Worm (Caenorhabditis elegans) whole organism, mixed stage, embryonic: Measurements from ENCODE around the gene Y116F11A.6.

Experiments
- M03D4.4 ChIP-seq: sonication (generic microtip); optimal IDR thresholded peaks from 2 replicates; lab custom pipeline; 2017; ENCODE audit warnings: mild to moderate bottlenecking, missing genetic modification characterization, missing compliant biosample characterization
- bed-3 ChIP-seq: fragments of 200-800 bp; sonication (Bioruptor generic); optimal IDR thresholded peaks from 3 replicates; lab custom pipeline; 2018; ENCODE audit warnings: mild to moderate bottlenecking, missing genetic modification characterization, moderate library complexity, missing compliant biosample characterization
- blmp-1 ChIP-seq: fragments of 150-350 bp; optimal IDR thresholded peaks from 2 replicates; lab custom pipeline; 2014; ENCODE audit warnings: missing biosample characterization, missing genetic modification characterization
- ceh-43 ChIP-seq: fragments of 200-800 bp; sonication (Bioruptor generic); optimal IDR thresholded peaks from 2 replicates; lab custom pipeline; 2018; ENCODE audit warnings: mild to moderate bottlenecking, missing genetic modification characterization, moderate library complexity, missing compliant biosample characterization
- ceh-83 ChIP-seq: fragments of 200-800 bp; sonication (Bioruptor generic); optimal IDR thresholded peaks from 2 replicates; lab custom pipeline; 2018; ENCODE audit warnings: mild to moderate bottlenecking, missing genetic modification characterization, missing compliant biosample characterization
- ces-1 ChIP-seq: fragments of 150-350 bp; optimal IDR thresholded peaks from 2 replicates; lab custom pipeline; 2014; ENCODE audit warnings: missing biosample characterization, missing genetic modification reagents, missing genetic modification characterization
- cnd-1 ChIP-seq: fragments of 200-800 bp; sonication (Bioruptor generic); optimal IDR thresholded peaks from 2 replicates; lab custom pipeline; 2018; ENCODE audit warnings: mild to moderate bottlenecking, missing genetic modification characterization, missing compliant biosample characterization
- drap-1 ChIP-seq: fragments of 200-800 bp; sonication (Bioruptor generic); optimal IDR thresholded peaks from 3 replicates; lab custom pipeline; 2018; ENCODE audit warnings: mild to moderate bottlenecking, missing genetic modification characterization, missing compliant biosample characterization
- elt-1 ChIP-seq: sonication (generic microtip); optimal IDR thresholded peaks from 2 replicates; lab custom pipeline; 2017; ENCODE audit warnings: missing genetic modification characterization, mild to moderate bottlenecking, missing compliant biosample characterization, antibody characterized with exemption, moderate library complexity, borderline replicate concordance; ENCODE audit not compliant: insufficient read depth
- elt-3 ChIP-seq: fragments of 150-350 bp; optimal IDR thresholded peaks from 2 replicates; lab custom pipeline; 2014; ENCODE audit warnings: missing biosample characterization, missing genetic modification characterization
- flh-1 ChIP-seq: fragments of 200-800 bp; sonication (Bioruptor generic); optimal IDR thresholded peaks from 2 replicates; lab custom pipeline; 2018; ENCODE audit warnings: mild to moderate bottlenecking, missing genetic modification characterization, moderate library complexity, missing compliant biosample characterization
- ham-2 ChIP-seq: fragments of 200-800 bp; sonication (Bioruptor generic); optimal IDR thresholded peaks from 2 replicates; lab custom pipeline; 2018; ENCODE audit warnings: mild to moderate bottlenecking, missing genetic modification characterization, missing compliant biosample characterization
- hlh-1 ChIP-seq: fragments of 150-350 bp; optimal IDR thresholded peaks from 2 replicates; lab custom pipeline; 2014; ENCODE audit warnings: missing biosample characterization, missing genetic modification reagents, missing genetic modification characterization
- lin-32 ChIP-seq: fragments of 200-800 bp; sonication (Bioruptor generic); optimal IDR thresholded peaks from 2 replicates; lab custom pipeline; 2018; ENCODE audit warnings: mild to moderate bottlenecking, missing genetic modification characterization, missing compliant biosample characterization
- lsy-2 ChIP-seq: fragments of 150-350 bp; optimal IDR thresholded peaks from 2 replicates; lab custom pipeline; 2014; ENCODE audit warnings: missing biosample characterization, missing genetic modification characterization
- mab-5 ChIP-seq: fragments of 150-350 bp; optimal IDR thresholded peaks from 2 replicates; lab custom pipeline; 2014; ENCODE audit warnings: missing biosample characterization, missing genetic modification characterization
- mep-1 ChIP-seq: fragments of 150-350 bp; optimal IDR thresholded peaks from 2 replicates; lab custom pipeline; 2017; ENCODE audit warnings: missing biosample characterization, missing genetic modification reagents, missing genetic modification characterization, inconsistent platforms
- mls-2 ChIP-seq: sonication (generic microtip); optimal IDR thresholded peaks from 2 replicates; lab custom pipeline; 2016; ENCODE audit warnings: mild to moderate bottlenecking, missing genetic modification characterization, moderate library complexity, missing compliant biosample characterization
- nhr-12 ChIP-seq: fragments of 150-350 bp; optimal IDR thresholded peaks from 2 replicates; lab custom pipeline; 2014; ENCODE audit warnings: missing biosample characterization, missing genetic modification characterization
- nhr-2 ChIP-seq: fragments of 150-350 bp; optimal IDR thresholded peaks from 2 replicates; lab custom pipeline; 2014; ENCODE audit warnings: missing biosample characterization, missing genetic modification characterization
- nhr-28 ChIP-seq: fragments of 150-350 bp; optimal IDR thresholded peaks from 2 replicates; lab custom pipeline; 2014; ENCODE audit warnings: missing biosample characterization, missing genetic modification characterization
- pha-4 ChIP-seq: fragments of 150-350 bp; optimal IDR thresholded peaks from 2 replicates; lab custom pipeline; 2018; ENCODE audit warnings: missing biosample characterization, missing genetic modification reagents, missing genetic modification characterization
- sem-2 ChIP-seq: fragments of 200-800 bp; sonication (Bioruptor generic); optimal IDR thresholded peaks from 2 replicates; lab custom pipeline; 2018; ENCODE audit warnings: mild to moderate bottlenecking, missing genetic modification characterization, missing compliant biosample characterization
- snpc-4 ChIP-seq: fragments of 150-350 bp; optimal IDR thresholded peaks from 2 replicates; lab custom pipeline; 2014; ENCODE audit warnings: missing biosample characterization, missing genetic modification characterization
- sptf-1 ChIP-seq: sonication (generic microtip); optimal IDR thresholded peaks from 2 replicates; lab custom pipeline; 2017; ENCODE audit warnings: mild to moderate bottlenecking, missing genetic modification characterization, moderate library complexity, missing compliant biosample characterization
- tbx-8 ChIP-seq: fragments of 200-800 bp; sonication (Bioruptor generic); optimal IDR thresholded peaks from 2 replicates; lab custom pipeline; 2018; ENCODE audit warnings: mild to moderate bottlenecking, missing genetic modification characterization, moderate library complexity, missing compliant biosample characterization
- unc-120 ChIP-seq: sonication (generic microtip); optimal IDR thresholded peaks from 2 replicates; lab custom pipeline; 2017; ENCODE audit warnings: missing genetic modification characterization, missing compliant biosample characterization; ENCODE audit not compliant: poor library complexity, severe bottlenecking
- unc-39 ChIP-seq: fragments of 150-350 bp; optimal IDR thresholded peaks from 2 replicates; lab custom pipeline; 2014; ENCODE audit warnings: missing biosample characterization, missing genetic modification characterization
- zip-8 ChIP-seq: fragments of 150-350 bp; optimal IDR thresholded peaks from 2 replicates; lab custom pipeline; 2014; ENCODE audit warnings: missing biosample characterization, missing genetic modification characterization
- ztf-11 ChIP-seq: fragments of 150-350 bp; optimal IDR thresholded peaks from 2 replicates; lab custom pipeline; 2014; ENCODE audit warnings: missing biosample characterization, missing genetic modification characterization

The Y116F11A.6 gene

ce11 chrV:19741034-19741433 is 21.7 kb downstream of the Y116F11A.6 start, which contains the start of gene W04E12.2:
Gene W04E12.2, minus strand, starts transcription at chrV:19741134.
- TF ChIP-seq cnd-1 (tag; lab: Kevin White, UChicago), result no peak
- TF ChIP-seq mep-1, result no peak
- TF ChIP-seq M03D4.4 (tag; lab: Kevin White, UChicago), result no peak
- no peak for TF ChIP-seq ces-1 (GFP tag; lab: Kevin White, UChicago)
- no peak for TF ChIP-seq nhr-28 (tag; lab: Kevin White, UChicago)
- TF ChIP-seq hlh-1 (tag; lab: Kevin White, UChicago), result no peak
- TF ChIP-seq nhr-2, result no peak
- TF ChIP-seq mab-5 (tag; lab: Kevin White, UChicago), result no peak
- no peak for TF ChIP-seq lin-32 (GFP tag; lab: Kevin White, UChicago)
- no peak for TF ChIP-seq elt-3 (tag; lab: Kevin White, UChicago)
- TF ChIP-seq drap-1, result no peak
- no peak for TF ChIP-seq zip-8 (tag; lab: Kevin White, UChicago)
- TF ChIP-seq ztf-11, result no peak
- TF ChIP-seq pha-4 (tag; lab: Kevin White, UChicago), result no peak

ce11 chrV:19741651-19742050 is 22.3 kb downstream of the Y116F11A.6 start, which contains the start of gene W04E12.3:
Gene W04E12.3, plus strand, starts transcription at chrV:19741951.
- no peak for TF ChIP-seq M03D4.4 (tag; lab: Kevin White, UChicago)
- TF ChIP-seq nhr-28 (tag; lab: Kevin White, UChicago), result no peak
- no peak for TF ChIP-seq zip-8 (tag; lab: Kevin White, UChicago)
- TF ChIP-seq bed-3, result no peak
- no peak for TF ChIP-seq blmp-1 (tag; lab: Kevin White, UChicago)

- no peak for TF ChIP-seq nhr-2
- TF ChIP-seq elt-3 (tag; lab: Kevin White, UChicago), result no peak
- no peak for TF ChIP-seq sem-2 (GFP tag; lab: Kevin White, UChicago)
- no peak for TF ChIP-seq lsy-2
- no peak for TF ChIP-seq zip-8 (tag; lab: Kevin White, UChicago)
- TF ChIP-seq unc-120 (tag; lab: Kevin White, UChicago), result no peak
- TF ChIP-seq sptf-1 (tag; lab: Kevin White, UChicago), result no peak
- TF ChIP-seq blmp-1 (tag; lab: Kevin White, UChicago), result no peak
- no peak for TF ChIP-seq lin-32 (GFP tag; lab: Kevin White, UChicago)
- TF ChIP-seq pha-4 (tag; lab: Kevin White, UChicago), result no peak
- no peak for TF ChIP-seq ces-1 (GFP tag; lab: Kevin White, UChicago)
- no peak for TF ChIP-seq unc-39
- TF ChIP-seq ztf-11, result no peak
- no peak for TF ChIP-seq M03D4.4 (tag; lab: Kevin White, UChicago)
- no peak for TF ChIP-seq hlh-1 (tag; lab: Kevin White, UChicago)
- TF ChIP-seq drap-1, result no peak
- no peak for TF ChIP-seq tbx-8 (GFP tag; lab: Kevin White, UChicago)
- no peak for TF ChIP-seq bed-3
- TF ChIP-seq flh-1 (GFP tag; lab: Kevin White, UChicago), result no peak
- TF ChIP-seq mep-1, result no peak
- TF ChIP-seq, all 35 proteins: peak for 0
These were observed 24.0 kb downstream of the Y116F11A.6 start, which contains the start of gene W04E12.4 for ce11 chrV:19743305-19743704. Gene W04E12.4, plus strand, starts transcription at chrV:19743605.

- TF ChIP-seq ceh-83 (GFP tag; lab: Kevin White, UChicago) (no peak), snpc-4 (no peak), elt-3 (tag; lab: Kevin White, UChicago) (no peak), ceh-43 (no peak), ces-1 (GFP tag; lab: Kevin White, UChicago) (no peak), unc-39 (no peak), mab-5 (tag; lab: Kevin White, UChicago) (no peak), nhr-12 (tag; lab: Kevin White, UChicago) (no peak), drap-1 (no peak), lin-32 (GFP tag; lab: Kevin White, UChicago) (no peak), tbx-8 (GFP tag; lab: Kevin White, UChicago) (no peak), ham-2 (GFP tag; lab: Kevin White, UChicago) (no peak), elt-1 (tag; lab: Kevin White, UChicago) (no peak)
These were observed 24.4 kb downstream of the Y116F11A.6 start for ce11 chrV:19743794-19744193.

- no peak for TF ChIP-seq nhr-12 (tag; lab: Kevin White, UChicago)
- no peak for TF ChIP-seq tbx-8 (GFP tag; lab: Kevin White, UChicago)
- TF ChIP-seq mls-2 (tag; lab: Kevin White, UChicago), result no peak
- TF ChIP-seq sptf-1 (tag; lab: Kevin White, UChicago), result no peak
- TF ChIP-seq bed-3, result no peak
- no peak for TF ChIP-seq cnd-1 (tag; lab: Kevin White, UChicago)
- no peak for TF ChIP-seq mab-5 (tag; lab: Kevin White, UChicago)
These were observed 24.9 kb downstream of the Y116F11A.6 start for ce11 chrV:19744210-19744609.
